Fruit fly (Drosophila melanogaster) whole organism, embryonic: Measurements from ENCODE around the gene Acyp2.

Source experiments
- Adf1 ChIP-seq: fragments of 200-800 bp; sonication (Bioruptor generic); IDR thresholded peaks from 2 replicates; pipeline ENCODE4 v1.3.6; 2022; ENCODE audit warnings: missing biosample characterization, missing genetic modification characterization
- Antp ChIP-seq: fragments of 200-800 bp; sonication (Bioruptor generic); optimal IDR thresholded peaks from 3 replicates; lab custom pipeline; 2016; ENCODE audit warnings: missing biosample characterization, missing genetic modification characterization
- Atf3 ChIP-seq: fragments of 200-800 bp; sonication (Bioruptor generic); optimal IDR thresholded peaks from 3 replicates; lab custom pipeline; 2016; ENCODE audit warnings: missing biosample characterization, missing genetic modification characterization
- Bdp1 ChIP-seq: fragments of 200-800 bp; sonication (Bioruptor generic); optimal IDR thresholded peaks from 3 replicates; lab custom pipeline; 2016; ENCODE audit warnings: missing biosample characterization, missing genetic modification characterization
- CG11504 ChIP-seq: fragments of 200-800 bp; sonication (Bioruptor generic); optimal IDR thresholded peaks from 3 replicates; lab custom pipeline; 2019; ENCODE audit warnings: missing biosample characterization, mild to moderate bottlenecking, missing genetic modification characterization, moderate library complexity
- CG11560 ChIP-seq: fragments of 200-800 bp; sonication (Bioruptor generic); IDR thresholded peaks from 3 replicates; pipeline ENCODE4 v1.3.6; 2022; ENCODE audit warnings: missing biosample characterization, missing genetic modification characterization
- CG13894 ChIP-seq: fragments of 200-800 bp; sonication (Bioruptor generic); optimal IDR thresholded peaks from 3 replicates; lab custom pipeline; 2018; ENCODE audit warnings: missing biosample characterization, mild to moderate bottlenecking, missing genetic modification characterization, moderate library complexity
- CG14014 ChIP-seq: fragments of 200-800 bp; sonication (Bioruptor generic); IDR thresholded peaks from 2 replicates; pipeline ENCODE4 v1.3.6; 2022; ENCODE audit warnings: missing biosample characterization, missing genetic modification characterization
- CG15073 ChIP-seq: fragments of 200-800 bp; sonication (Bioruptor generic); optimal IDR thresholded peaks from 2 replicates; lab custom pipeline; 2016; ENCODE audit warnings: missing biosample characterization, missing genetic modification characterization
- CG1602 ChIP-seq: fragments of 200-800 bp; sonication (Bioruptor generic); optimal IDR thresholded peaks from 3 replicates; lab custom pipeline; 2016; ENCODE audit warnings: missing biosample characterization, missing genetic modification characterization
- CG16815 ChIP-seq: fragments of 200-800 bp; sonication (Bioruptor generic); optimal IDR thresholded peaks from 3 replicates; lab custom pipeline; 2017; ENCODE audit warnings: missing biosample characterization, mild to moderate bottlenecking, missing genetic modification characterization
- CG17359 ChIP-seq: fragments of 200-800 bp; sonication (Bioruptor generic); optimal IDR thresholded peaks from 3 replicates; lab custom pipeline; 2018; ENCODE audit warnings: missing biosample characterization, mild to moderate bottlenecking, missing genetic modification characterization, moderate library complexity
- CG17912 ChIP-seq: fragments of 200-800 bp; sonication (Bioruptor generic); optimal IDR thresholded peaks from 2 replicates; lab custom pipeline; 2018; ENCODE audit warnings: missing biosample characterization, mild to moderate bottlenecking, missing genetic modification characterization
- CG2712 ChIP-seq: fragments of 200-800 bp; optimal IDR thresholded peaks from 3 replicates; lab custom pipeline; 2019; ENCODE audit warnings: missing biosample characterization, mild to moderate bottlenecking, missing genetic modification characterization, moderate library complexity
- CG3281 ChIP-seq: fragments of 200-800 bp; sonication (Bioruptor generic); optimal IDR thresholded peaks from 3 replicates; lab custom pipeline; 2017; ENCODE audit warnings: missing biosample characterization, mild to moderate bottlenecking, missing genetic modification characterization
- CG33213 ChIP-seq: fragments of 200-800 bp; sonication (Bioruptor generic); optimal IDR thresholded peaks from 3 replicates; lab custom pipeline; 2016; ENCODE audit warnings: missing biosample characterization, missing genetic modification characterization
- CG34422 ChIP-seq: fragments of 200-800 bp; sonication (Bioruptor generic); IDR thresholded peaks from 3 replicates; pipeline ENCODE4 v1.3.6; 2022; ENCODE audit warnings: missing biosample characterization, missing genetic modification characterization
- CG4820 ChIP-seq: fragments of 200-800 bp; sonication (Bioruptor generic); optimal IDR thresholded peaks from 3 replicates; lab custom pipeline; 2016; ENCODE audit warnings: missing biosample characterization, missing genetic modification characterization
- CG4854 ChIP-seq: fragments of 200-800 bp; sonication (Bioruptor generic); optimal IDR thresholded peaks from 2 replicates; lab custom pipeline; 2016; ENCODE audit warnings: missing biosample characterization, missing genetic modification characterization, inconsistent platforms
- CG6175 ChIP-seq: fragments of 200-800 bp; sonication (Bioruptor generic); IDR thresholded peaks from 3 replicates; pipeline ENCODE4 v1.3.6; 2022; ENCODE audit warnings: missing biosample characterization, missing genetic modification characterization
- CG6765 ChIP-seq: fragments of 200-800 bp; sonication (Bioruptor generic); optimal IDR thresholded peaks from 3 replicates; lab custom pipeline; 2017; ENCODE audit warnings: missing biosample characterization, mild to moderate bottlenecking, missing genetic modification characterization
- CG6813 ChIP-seq: fragments of 200-800 bp; sonication (Bioruptor generic); optimal IDR thresholded peaks from 2 replicates; lab custom pipeline; 2017; ENCODE audit warnings: missing biosample characterization, missing genetic modification characterization, mild to moderate bottlenecking, moderate library complexity, missing genetic modification reagents
- D ChIP-seq, 2 experiments: fragments of 200-800 bp in 1 of 2; fragments of >200 bp in 1 of 2; sonication (Bioruptor generic) in 1 of 2; optimal IDR thresholded peaks; 2 replicates in 1 of 2; 3 replicates in 1 of 2; lab custom pipeline; 2017; ENCODE audit warnings: mild to moderate bottlenecking in 1 of 2, missing biosample characterization in 1 of 2, missing genetic modification characterization in 1 of 2, missing genetic modification reagents in 1 of 2
- H2.0 ChIP-seq: fragments of 200-800 bp; sonication (Bioruptor generic); IDR thresholded peaks from 2 replicates; pipeline ENCODE4 v1.3.6; 2022; ENCODE audit warnings: missing biosample characterization, missing genetic modification characterization
- HmgD ChIP-seq: fragments of 200-800 bp; sonication (Bioruptor generic); optimal IDR thresholded peaks from 3 replicates; lab custom pipeline; 2016; ENCODE audit warnings: missing biosample characterization, missing genetic modification characterization
- Max ChIP-seq: fragments of 200-800 bp; sonication (Bioruptor generic); optimal IDR thresholded peaks from 2 replicates; lab custom pipeline; 2016; ENCODE audit warnings: missing biosample characterization, mild to moderate bottlenecking, missing genetic modification characterization
- Med ChIP-seq: fragments of 200-800 bp; sonication (Bioruptor generic); peaks from one replicate; lab custom pipeline; 2016; ENCODE audit warnings: missing biosample characterization, missing genetic modification characterization, mild to moderate bottlenecking, inconsistent platforms, moderate library complexity
- PHDP ChIP-seq: fragments of 200-800 bp; sonication (Bioruptor generic); optimal IDR thresholded peaks from 3 replicates; lab custom pipeline; 2018; ENCODE audit warnings: missing biosample characterization, mild to moderate bottlenecking, missing genetic modification characterization, moderate library complexity
- Ptx1 ChIP-seq: fragments of 200-800 bp; sonication (Bioruptor generic); IDR thresholded peaks from 2 replicates; pipeline ENCODE4 v1.3.6; 2022; ENCODE audit warnings: missing biosample characterization, missing genetic modification characterization
- Scr ChIP-seq: fragments of 200-800 bp; sonication (Bioruptor generic); IDR thresholded peaks from 2 replicates; pipeline ENCODE4 v1.3.6; 2022; ENCODE audit warnings: missing biosample characterization, missing genetic modification characterization; ENCODE audit not compliant: partially characterized antibody
- Sox102F ChIP-seq: fragments of 200-800 bp; sonication (Bioruptor generic); optimal IDR thresholded peaks from 2 replicates; lab custom pipeline; 2018; ENCODE audit warnings: missing biosample characterization, mild to moderate bottlenecking, missing genetic modification characterization, moderate library complexity
- amos ChIP-seq: fragments of 200-800 bp; sonication (Bioruptor generic); IDR thresholded peaks from 2 replicates; pipeline ENCODE4 v1.3.6; 2022; ENCODE audit warnings: missing biosample characterization, missing genetic modification characterization; ENCODE audit not compliant: partially characterized antibody
- bbx ChIP-seq: fragments of 200-800 bp; sonication (Bioruptor generic); IDR thresholded peaks from 2 replicates; pipeline ENCODE4 v1.3.6; 2022; ENCODE audit warnings: missing biosample characterization, missing genetic modification characterization; ENCODE audit not compliant: partially characterized antibody
- danr ChIP-seq: fragments of 200-800 bp; sonication (Bioruptor generic); IDR thresholded peaks from 2 replicates; pipeline ENCODE4 v1.3.6; 2022; ENCODE audit warnings: missing biosample characterization, missing genetic modification characterization
- ems ChIP-seq: fragments of 200-800 bp; sonication (Bioruptor generic); optimal IDR thresholded peaks from 3 replicates; lab custom pipeline; 2016; ENCODE audit warnings: missing biosample characterization, missing genetic modification characterization
- gfzf ChIP-seq: fragments of 200-800 bp; sonication (Bioruptor generic); optimal IDR thresholded peaks from 2 replicates; lab custom pipeline; 2016; ENCODE audit warnings: missing biosample characterization, mild to moderate bottlenecking, missing genetic modification characterization, moderate library complexity
- ham ChIP-seq: fragments of 200-800 bp; sonication (Bioruptor generic); IDR thresholded peaks from 2 replicates; pipeline ENCODE4 v1.3.6; 2022; ENCODE audit warnings: missing biosample characterization, missing genetic modification characterization
- hbn ChIP-seq: fragments of 200-800 bp; sonication (Bioruptor generic); IDR thresholded peaks from 2 replicates; pipeline ENCODE4 v1.3.6; 2022; ENCODE audit warnings: missing biosample characterization, missing genetic modification characterization; ENCODE audit not compliant: partially characterized antibody
- inv ChIP-seq: fragments of 200-800 bp; sonication (Bioruptor generic); IDR thresholded peaks from 2 replicates; pipeline ENCODE4 v1.3.6; 2022; ENCODE audit warnings: missing biosample characterization, missing genetic modification characterization; ENCODE audit not compliant: partially characterized antibody
- jigr1 ChIP-seq: fragments of 200-800 bp; sonication (Bioruptor generic); IDR thresholded peaks from 3 replicates; pipeline ENCODE4 v1.3.6; 2022; ENCODE audit warnings: missing biosample characterization, missing genetic modification characterization
- knrl ChIP-seq: fragments of 200-800 bp; sonication (Bioruptor generic); IDR thresholded peaks from 3 replicates; pipeline ENCODE4 v1.3.6; 2022; ENCODE audit warnings: missing biosample characterization, missing genetic modification characterization; ENCODE audit not compliant: partially characterized antibody
- lbe ChIP-seq: fragments of 200-800 bp; sonication (Bioruptor generic); optimal IDR thresholded peaks from 2 replicates; lab custom pipeline; 2016; ENCODE audit warnings: missing biosample characterization, mild to moderate bottlenecking, missing genetic modification characterization
- nom ChIP-seq: fragments of 200-800 bp; sonication (Bioruptor generic); optimal IDR thresholded peaks from 2 replicates; lab custom pipeline; 2017; ENCODE audit warnings: missing biosample characterization, missing genetic modification characterization, mild to moderate bottlenecking, moderate library complexity, missing genetic modification reagents
- pb ChIP-seq: fragments of 200-800 bp; sonication (Bioruptor generic); optimal IDR thresholded peaks from 3 replicates; lab custom pipeline; 2016; ENCODE audit warnings: missing biosample characterization, missing genetic modification characterization
- pum ChIP-seq: fragments of 200-800 bp; sonication (Bioruptor generic); optimal IDR thresholded peaks from 2 replicates; lab custom pipeline; 2016; ENCODE audit warnings: missing biosample characterization, missing genetic modification characterization
- run ChIP-seq: fragments of 200-800 bp; sonication (Bioruptor generic); optimal IDR thresholded peaks from 3 replicates; lab custom pipeline; 2018; ENCODE audit warnings: missing biosample characterization, mild to moderate bottlenecking, missing genetic modification characterization
- stwl ChIP-seq: fragments of 200-800 bp; sonication (Bioruptor generic); optimal IDR thresholded peaks from 3 replicates; lab custom pipeline; 2018; ENCODE audit warnings: missing biosample characterization, mild to moderate bottlenecking, missing genetic modification characterization, moderate library complexity
- trem ChIP-seq: fragments of 200-800 bp; optimal IDR thresholded peaks from 3 replicates; lab custom pipeline; 2019; ENCODE audit warnings: missing biosample characterization, mild to moderate bottlenecking, missing genetic modification characterization, moderate library complexity
- tup ChIP-seq: fragments of 200-800 bp; sonication (Bioruptor generic); optimal IDR thresholded peaks from 2 replicates; lab custom pipeline; 2016; ENCODE audit warnings: missing biosample characterization, mild to moderate bottlenecking, missing genetic modification characterization, moderate library complexity
- wek ChIP-seq: fragments of 200-800 bp; sonication (Bioruptor generic); optimal IDR thresholded peaks from 3 replicates; lab custom pipeline; 2018; ENCODE audit warnings: missing biosample characterization, mild to moderate bottlenecking, missing genetic modification characterization, moderate library complexity

Acyp2 gene

DNA sequence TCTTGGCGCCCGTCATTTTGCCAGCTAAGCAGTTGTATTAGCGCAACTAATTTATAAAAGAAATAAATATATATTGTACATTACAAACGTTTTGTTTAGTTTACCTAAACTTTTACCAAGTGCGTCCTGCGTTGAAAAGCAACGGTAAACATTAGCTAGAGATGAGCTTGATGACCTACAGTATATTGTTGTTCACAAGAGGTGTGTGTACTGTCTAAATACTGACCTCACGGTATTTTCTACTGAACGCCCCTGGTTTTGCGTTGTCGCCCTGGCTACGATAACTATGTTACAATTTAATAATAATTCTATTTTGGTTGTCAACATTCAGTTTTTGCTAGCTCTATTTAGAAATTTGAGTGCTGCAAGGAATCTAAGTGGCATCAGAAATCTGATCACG, at the start of gene Acyp2 (continued):
- TF ChIP-seq amos (GFP tag; lab: Robert Waterston, UW) (peak; percentile 62), CG17912 (GFP tag; lab: Kevin White, UChicago) (no peak), CG6175 (GFP tag; lab: Robert Waterston, UW) (no peak), CG11560 (tag; lab: Robert Waterston, UW) (no peak; the same call in 1 of the 3 replicates), CG4820 (GFP tag; lab: Kevin White, UChicago) (no peak), jigr1 (GFP tag; lab: Robert Waterston, UW) (no peak), run (tag; lab: Kevin White, UChicago) (no peak), danr (GFP tag; lab: Robert Waterston, UW) (no peak), HmgD (GFP tag; lab: Kevin White, UChicago) (peak; percentile 35), Sox102F (GFP tag; lab: Kevin White, UChicago) (no peak), CG3281 (GFP tag; lab: Kevin White, UChicago) (peak; percentile 49), CG6813 (GFP tag; lab: Kevin White, UChicago) (no peak), inv (peak; percentile 31; the same call in 1 of the 2 replicates), tup (GFP tag; lab: Kevin White, UChicago) (peak; percentile 32), CG34422 (GFP tag; lab: Robert Waterston, UW) (no peak), wek (GFP tag; lab: Kevin White, UChicago) (no peak), CG1602 (GFP tag; lab: Kevin White, UChicago) (no peak), CG11504 (tag; lab: Kevin White, UChicago) (peak; percentile 44), CG17359 (tag; lab: Kevin White, UChicago) (no peak), gfzf (GFP tag; lab: Kevin White, UChicago) (peak; percentile 53), CG6765 (no peak), bbx (GFP tag; lab: Robert Waterston, UW) (peak; percentile 60), pb (GFP tag; lab: Kevin White, UChicago) (no peak), CG14014 (GFP tag; lab: Robert Waterston, UW) (no peak), Med (GFP tag; lab: Kevin White, UChicago) (peak; percentile 89), CG16815 (no peak), lbe (no peak), knrl (GFP tag; lab: Robert Waterston, UW) (peak; percentile 62), PHDP (tag; lab: Kevin White, UChicago) (no peak), hbn (peak; percentile 48; the same call in 1 of the 2 replicates), CG15073 (no peak), Scr (peak; percentile 53), stwl (peak; percentile 79), ems (peak; percentile 4), trem (tag; lab: Kevin White, UChicago) (peak; percentile 59), CG33213 (GFP tag; lab: Kevin White, UChicago) (peak; percentile 64), Adf1 (GFP tag; lab: Robert Waterston, UW) (no peak), Bdp1 (GFP tag; lab: Kevin White, UChicago) (peak; percentile 17), nom (GFP tag; lab: Kevin White, UChicago) (no peak), CG13894 (tag; lab: Kevin White, UChicago) (no peak), Antp (GFP tag; lab: Kevin White, UChicago) (peak; percentile 46), Max (GFP tag; lab: Kevin White, UChicago) (peak; percentile 34), pum (GFP tag; lab: Kevin White, UChicago) (peak; percentile 23), CG2712 (peak; percentile 60), ham (GFP tag; lab: Robert Waterston, UW) (no peak), H2.0 (GFP tag; lab: Robert Waterston, UW) (no peak), CG4854 (GFP tag; lab: Kevin White, UChicago) (peak; percentile 53), Ptx1 (peak; percentile 16; the same call in 1 of the 2 replicates), Atf3 (GFP tag; lab: Kevin White, UChicago) (no peak), D (optimal IDR thresholded peaks at IDR 0.05; lab: Kevin White, UChicago) (no peak), D (GFP tag; optimal IDR thresholded peaks at IDR 0.05; lab: Kevin White, UChicago) (no peak)
